Worm (Caenorhabditis elegans) whole organism, midembryonic: Measurements from ENCODE around the gene Y54G2A.11.

Source experiments
- cog-1 ChIP-seq: sonication (generic microtip); optimal IDR thresholded peaks from 2 replicates; lab custom pipeline; 2016; ENCODE audit warnings: missing genetic modification characterization, missing compliant biosample characterization
- flt-1 ChIP-seq: fragments of 200-800 bp; sonication (Bioruptor generic); IDR thresholded peaks from 2 replicates; pipeline ENCODE4 v1.3.6; 2022; ENCODE audit warnings: missing genetic modification characterization, missing compliant biosample characterization
- klf-2 ChIP-seq: fragments of 200-800 bp; sonication (Bioruptor generic); conservative IDR thresholded peaks from 2 replicates; pipeline ENCODE4 v1.3.6; 2022; ENCODE audit warnings: missing genetic modification reagents, missing genetic modification characterization, missing compliant biosample characterization
- med-1 ChIP-seq: sonication (generic microtip); optimal IDR thresholded peaks from 2 replicates; lab custom pipeline; 2017; ENCODE audit warnings: missing genetic modification characterization, mild to moderate bottlenecking, missing compliant biosample characterization, antibody characterized with exemption, missing genetic modification reagents; ENCODE audit not compliant: insufficient read depth
- ztf-23 ChIP-seq: fragments of 200-800 bp; sonication (Bioruptor generic); IDR thresholded peaks from 2 replicates; pipeline ENCODE4 v1.3.6; 2022; ENCODE audit warnings: missing genetic modification reagents, missing genetic modification characterization, missing compliant biosample characterization

DNA sequence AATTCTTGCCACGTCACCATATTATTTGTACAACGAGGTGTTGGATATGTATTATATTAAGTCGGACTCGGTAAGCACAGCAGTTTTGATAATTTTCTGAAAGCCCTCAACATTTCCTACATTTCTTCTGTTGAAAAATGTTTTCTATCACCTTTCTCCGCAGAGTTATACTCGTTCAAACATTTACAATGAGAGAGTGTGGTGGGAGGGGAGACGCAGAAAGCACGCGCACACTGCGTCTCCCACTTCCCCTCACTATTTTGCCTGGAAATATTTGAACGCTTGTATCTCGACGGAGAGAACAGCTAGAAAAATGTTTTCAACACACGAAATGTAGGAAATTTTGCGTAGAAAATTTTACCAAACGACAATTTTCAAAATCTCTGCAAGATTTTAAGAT lies 7.4 kb downstream of the Y54G2A.11 start:
- TF ChIP-seq ztf-23 (GFP tag; lab: Robert Waterston, UW), result no peak
- TF ChIP-seq cog-1, result no peak
- TF ChIP-seq med-1 (GFP tag; lab: Kevin White, UChicago), result no peak
- TF ChIP-seq flt-1, result no peak
- no peak for TF ChIP-seq klf-2 (GFP tag; lab: Robert Waterston, UW)
